Worm (Caenorhabditis elegans) whole organism, L1 larva: ENCODE measurements around the gene rskd-1.

ENCODE experiments used
- C04F5.9 ChIP-seq: sonication (generic microtip); optimal IDR thresholded peaks from 2 replicates; lab custom pipeline; 2016; ENCODE audit warnings: missing genetic modification characterization, missing compliant biosample characterization
- F16B12.6 ChIP-seq: fragments of 150-350 bp; optimal IDR thresholded peaks from 2 replicates; lab custom pipeline; 2014; ENCODE audit warnings: missing biosample characterization, missing genetic modification characterization
- aly-2 ChIP-seq: fragments of 150-350 bp; optimal IDR thresholded peaks from 2 replicates; lab custom pipeline; 2014; ENCODE audit warnings: missing biosample characterization, missing genetic modification characterization
- efl-1 ChIP-seq, 4 experiments: fragments of 150-350 bp; optimal IDR thresholded peaks in 3 of 4; peaks in 1 of 4; 1 replicate in 1 of 4; 2 replicates in 3 of 4; lab custom pipeline; 2014; ENCODE audit warnings: missing biosample characterization in 2 of 4, missing genetic modification characterization in 2 of 4, missing genetic modification reagents in 2 of 4
- egl-27 ChIP-seq, 2 experiments: fragments of 150-350 bp in 1 of 2; sonication (generic microtip); optimal IDR thresholded peaks; 3 replicates each; lab custom pipeline; 2017 to 2018; ENCODE audit warnings: missing biosample characterization in 2 of 2, missing genetic modification characterization in 2 of 2, missing genetic modification reagents in 2 of 2
- fos-1 ChIP-seq: fragments of 150-350 bp; optimal IDR thresholded peaks from 2 replicates; lab custom pipeline; 2014; ENCODE audit warnings: missing biosample characterization, missing genetic modification characterization
- lin-15B ChIP-seq: fragments of 150-350 bp; sonication (generic microtip); optimal IDR thresholded peaks from 3 replicates; lab custom pipeline; 2014; ENCODE audit warnings: missing biosample characterization, missing genetic modification characterization
- lir-3 ChIP-seq: sonication (generic microtip); optimal IDR thresholded peaks from 2 replicates; lab custom pipeline; 2016; ENCODE audit warnings: mild to moderate bottlenecking, missing genetic modification characterization, moderate library complexity, missing compliant biosample characterization; ENCODE audit not compliant: poor library complexity
- lsy-2 ChIP-seq, 2 experiments: fragments of 150-350 bp; optimal IDR thresholded peaks; 2 replicates each; lab custom pipeline; 2014; ENCODE audit warnings: missing biosample characterization in 2 of 2, missing genetic modification characterization in 2 of 2
- nhr-71 ChIP-seq: sonication (generic microtip); optimal IDR thresholded peaks from 2 replicates; lab custom pipeline; 2016; ENCODE audit warnings: mild to moderate bottlenecking, missing genetic modification characterization, moderate library complexity, missing compliant biosample characterization
- nhr-85 ChIP-seq: sonication (generic microtip); peaks from one replicate; lab custom pipeline; 2016; ENCODE audit warnings: missing genetic modification characterization, inconsistent platforms, missing compliant biosample characterization
- unc-130 ChIP-seq: fragments of 150-350 bp; optimal IDR thresholded peaks from 2 replicates; lab custom pipeline; 2017; ENCODE audit warnings: missing biosample characterization, missing genetic modification characterization, inconsistent platforms
- unc-62 ChIP-seq: fragments of 150-350 bp; optimal IDR thresholded peaks from 2 replicates; lab custom pipeline; 2014; ENCODE audit warnings: missing biosample characterization, missing genetic modification reagents, missing genetic modification characterization

The rskd-1 gene

ce11 chrV:12234293-12235004 lies 54.0 kb downstream of the rskd-1 start, which contains the start of gene myo-3 (continued):
- TF ChIP-seq lir-3, result no peak
- no peak for TF ChIP-seq efl-1 (optimal IDR thresholded peaks at IDR 0.05; lab: Kevin White, UChicago)
- peak in 1 of 2 experiments; percentile 31 for TF ChIP-seq efl-1 (GFP tag; optimal IDR thresholded peaks at IDR 0.05 in 1 of 2; lab: Kevin White, UChicago)
- TF ChIP-seq fos-1 (tag; lab: Kevin White, UChicago), result no peak
- TF ChIP-seq unc-62 (GFP tag; lab: Kevin White, UChicago), result no peak
- no peak for TF ChIP-seq C04F5.9 (tag; lab: Kevin White, UChicago)
- TF ChIP-seq F16B12.6 (tag; lab: Kevin White, UChicago), result no peak
- no peak for TF ChIP-seq egl-27 (tag; optimal IDR thresholded peaks at IDR 0.05; lab: Kevin White, UChicago)
- peak in 1 of 2 experiments; percentile 27 for TF ChIP-seq lsy-2 (tag; optimal IDR thresholded peaks at IDR 0.05; lab: Kevin White, UChicago)
- no peak for TF ChIP-seq nhr-85 (tag; lab: Kevin White, UChicago)
- peak; percentile 13 for TF ChIP-seq unc-130 (tag; lab: Kevin White, UChicago)
- TF ChIP-seq nhr-71 (tag; lab: Kevin White, UChicago), result peak; percentile 68
- no peak for TF ChIP-seq lin-15B (tag; lab: Kevin White, UChicago)
- no peak for TF ChIP-seq aly-2
